Fruit fly (Drosophila melanogaster) whole organism, embryonic: ENCODE data around the gene Vti1b.

ENCODE experiments used
- ATbp ChIP-seq: fragments of 200-800 bp; sonication (Bioruptor generic); optimal IDR thresholded peaks from 2 replicates; lab custom pipeline; 2017; ENCODE audit warnings: missing biosample characterization, mild to moderate bottlenecking, missing genetic modification characterization, missing genetic modification reagents
- Abd-B ChIP-seq: fragments of 200-800 bp; sonication (Bioruptor generic); optimal IDR thresholded peaks from 2 replicates; lab custom pipeline; 2018; ENCODE audit warnings: missing biosample characterization, mild to moderate bottlenecking, missing genetic modification characterization, moderate library complexity
- CG10274 ChIP-seq: fragments of 200-800 bp; sonication (Bioruptor generic); optimal IDR thresholded peaks from 3 replicates; lab custom pipeline; 2017; ENCODE audit warnings: missing biosample characterization, mild to moderate bottlenecking, missing genetic modification characterization
- CG12104 ChIP-seq: fragments of 200-800 bp; sonication (Bioruptor generic); optimal IDR thresholded peaks from 3 replicates; lab custom pipeline; 2016; ENCODE audit warnings: missing biosample characterization, missing genetic modification characterization
- CG13424 ChIP-seq: fragments of 200-800 bp; sonication (Bioruptor generic); optimal IDR thresholded peaks from 2 replicates; lab custom pipeline; 2019; ENCODE audit warnings: missing biosample characterization, mild to moderate bottlenecking, missing genetic modification characterization, moderate library complexity
- CG13775 ChIP-seq: fragments of 200-800 bp; sonication (Bioruptor generic); optimal IDR thresholded peaks from 3 replicates; lab custom pipeline; 2017; ENCODE audit warnings: missing biosample characterization, mild to moderate bottlenecking, missing genetic modification characterization
- CG15011 ChIP-seq: fragments of 200-800 bp; sonication (Bioruptor generic); optimal IDR thresholded peaks from 3 replicates; lab custom pipeline; 2018; ENCODE audit warnings: missing biosample characterization, mild to moderate bottlenecking, missing genetic modification characterization
- CG15073 ChIP-seq: fragments of 200-800 bp; sonication (Bioruptor generic); optimal IDR thresholded peaks from 2 replicates; lab custom pipeline; 2016; ENCODE audit warnings: missing biosample characterization, missing genetic modification characterization
- CG15269 ChIP-seq: fragments of 200-800 bp; sonication (Bioruptor generic); optimal IDR thresholded peaks from 2 replicates; lab custom pipeline; 2018; ENCODE audit warnings: missing biosample characterization, mild to moderate bottlenecking, missing genetic modification characterization, moderate library complexity
- CG1603 ChIP-seq: fragments of 200-800 bp; sonication (Bioruptor generic); optimal IDR thresholded peaks from 2 replicates; lab custom pipeline; 2019; ENCODE audit warnings: missing biosample characterization, mild to moderate bottlenecking, missing genetic modification characterization, moderate library complexity
- CG17385 ChIP-seq: fragments of 200-800 bp; sonication (Bioruptor generic); optimal IDR thresholded peaks from 3 replicates; lab custom pipeline; 2018; ENCODE audit warnings: missing biosample characterization, mild to moderate bottlenecking, missing genetic modification characterization
- CG18619 ChIP-seq: fragments of 200-800 bp; sonication (Bioruptor generic); optimal IDR thresholded peaks from 3 replicates; lab custom pipeline; 2017; ENCODE audit warnings: missing biosample characterization, mild to moderate bottlenecking, missing genetic modification characterization
- CG2202 ChIP-seq: fragments of 200-800 bp; sonication (Bioruptor generic); optimal IDR thresholded peaks from 2 replicates; lab custom pipeline; 2018; ENCODE audit warnings: missing biosample characterization, mild to moderate bottlenecking, missing genetic modification characterization
- CG2678 ChIP-seq: fragments of 200-800 bp; sonication (Bioruptor generic); optimal IDR thresholded peaks from 3 replicates; lab custom pipeline; 2019; ENCODE audit warnings: missing biosample characterization, mild to moderate bottlenecking, missing genetic modification characterization, moderate library complexity
- CG31224 ChIP-seq: fragments of 200-800 bp; sonication (Bioruptor generic); IDR thresholded peaks from 2 replicates; pipeline ENCODE4 v1.3.6; 2022; ENCODE audit warnings: missing biosample characterization, missing genetic modification characterization
- CG3163 ChIP-seq: fragments of 200-800 bp; sonication (Bioruptor generic); optimal IDR thresholded peaks from 3 replicates; lab custom pipeline; 2016; ENCODE audit warnings: missing biosample characterization, missing genetic modification characterization
- CG3407 ChIP-seq: fragments of 200-800 bp; sonication (Bioruptor generic); optimal IDR thresholded peaks from 2 replicates; lab custom pipeline; 2018; ENCODE audit warnings: missing biosample characterization, mild to moderate bottlenecking, missing genetic modification characterization
- CG7786 ChIP-seq: fragments of 200-800 bp; sonication (Bioruptor generic); optimal IDR thresholded peaks from 2 replicates; lab custom pipeline; 2016; ENCODE audit warnings: missing biosample characterization, missing genetic modification characterization
- CG9609 ChIP-seq: fragments of 200-800 bp; sonication (Bioruptor generic); optimal IDR thresholded peaks from 3 replicates; lab custom pipeline; 2016; ENCODE audit warnings: missing biosample characterization, missing genetic modification characterization
- CoRest ChIP-seq: fragments of 200-800 bp; sonication (Bioruptor generic); optimal IDR thresholded peaks from 3 replicates; lab custom pipeline; 2018; ENCODE audit warnings: missing biosample characterization, mild to moderate bottlenecking, missing genetic modification characterization, moderate library complexity
- HLH4C ChIP-seq: fragments of 200-800 bp; sonication (Bioruptor generic); IDR thresholded peaks from 3 replicates; pipeline ENCODE4 v1.3.6; 2022; ENCODE audit warnings: missing biosample characterization, missing genetic modification characterization; ENCODE audit not compliant: partially characterized antibody
- Hey ChIP-seq: fragments of 200-800 bp; sonication (Bioruptor generic); optimal IDR thresholded peaks from 3 replicates; lab custom pipeline; 2018; ENCODE audit warnings: missing biosample characterization, mild to moderate bottlenecking, missing genetic modification characterization
- Hr78 ChIP-seq, 2 experiments: fragments of 200-800 bp in 1 of 2; fragments of >200 bp in 1 of 2; sonication (Bioruptor generic) in 1 of 2; optimal IDR thresholded peaks; 2 replicates each; lab custom pipeline; 2017 to 2019; ENCODE audit warnings: missing biosample characterization in 2 of 2, missing genetic modification characterization in 2 of 2, mild to moderate bottlenecking in 1 of 2, moderate library complexity in 1 of 2
- Lhr ChIP-seq: fragments of 200-800 bp; sonication (Bioruptor generic); optimal IDR thresholded peaks from 3 replicates; lab custom pipeline; 2017; ENCODE audit warnings: mild to moderate bottlenecking, missing biosample characterization, missing genetic modification reagents, missing genetic modification characterization
- Mes4 ChIP-seq: fragments of 200-800 bp; sonication (Bioruptor generic); optimal IDR thresholded peaks from 2 replicates; lab custom pipeline; 2016; ENCODE audit warnings: missing biosample characterization, missing genetic modification characterization
- PHDP ChIP-seq: fragments of 200-800 bp; sonication (Bioruptor generic); optimal IDR thresholded peaks from 3 replicates; lab custom pipeline; 2018; ENCODE audit warnings: missing biosample characterization, mild to moderate bottlenecking, missing genetic modification characterization, moderate library complexity
- Sox102F ChIP-seq: fragments of 200-800 bp; sonication (Bioruptor generic); optimal IDR thresholded peaks from 2 replicates; lab custom pipeline; 2018; ENCODE audit warnings: missing biosample characterization, mild to moderate bottlenecking, missing genetic modification characterization, moderate library complexity
- Spps ChIP-seq: fragments of 200-800 bp; sonication (Bioruptor generic); optimal IDR thresholded peaks from 2 replicates; lab custom pipeline; 2018; ENCODE audit warnings: missing biosample characterization, mild to moderate bottlenecking, missing genetic modification characterization
- Taf1 ChIP-seq: fragments of 200-800 bp; sonication (Bioruptor generic); IDR thresholded peaks from 2 replicates; pipeline ENCODE4 v1.3.6; 2022; ENCODE audit warnings: missing biosample characterization, missing genetic modification characterization
- Xrp1 ChIP-seq: fragments of 200-800 bp; sonication (Bioruptor generic); IDR thresholded peaks from 2 replicates; pipeline ENCODE4 v1.3.6; 2022; ENCODE audit warnings: missing biosample characterization, missing genetic modification characterization
- dmrt11E ChIP-seq: fragments of 200-800 bp; sonication (Bioruptor generic); optimal IDR thresholded peaks from 3 replicates; lab custom pipeline; 2018; ENCODE audit warnings: missing biosample characterization, mild to moderate bottlenecking, missing genetic modification characterization, moderate library complexity
- fd64A ChIP-seq: fragments of 200-800 bp; sonication (Bioruptor generic); optimal IDR thresholded peaks from 3 replicates; lab custom pipeline; 2018; ENCODE audit warnings: missing biosample characterization, mild to moderate bottlenecking, missing genetic modification characterization
- mam ChIP-seq: fragments of 200-800 bp; sonication (Bioruptor generic); optimal IDR thresholded peaks from 3 replicates; lab custom pipeline; 2016; ENCODE audit warnings: missing biosample characterization, missing genetic modification characterization
- mld ChIP-seq: fragments of 200-800 bp; sonication (Bioruptor generic); IDR thresholded peaks from 3 replicates; pipeline ENCODE4 v1.3.6; 2022; ENCODE audit warnings: missing biosample characterization, missing genetic modification characterization; ENCODE audit not compliant: partially characterized antibody
- otp ChIP-seq: fragments of 200-800 bp; sonication (Bioruptor generic); IDR thresholded peaks from 3 replicates; pipeline ENCODE4, ENCODE4 v1.3.6; 2022; ENCODE audit warnings: missing biosample characterization, missing genetic modification characterization
- psq ChIP-seq: fragments of 200-800 bp; sonication (Bioruptor generic); optimal IDR thresholded peaks from 2 replicates; lab custom pipeline; 2017; ENCODE audit warnings: missing biosample characterization, missing genetic modification characterization
- ranshi ChIP-seq: fragments of 200-800 bp; sonication (Bioruptor generic); IDR thresholded peaks from 2 replicates; pipeline ENCODE4 v1.3.6; 2022; ENCODE audit warnings: missing biosample characterization, missing genetic modification characterization
- rib ChIP-seq: fragments of 200-800 bp; sonication (Bioruptor generic); IDR thresholded peaks from 2 replicates; pipeline ENCODE4 v1.3.6; 2022; ENCODE audit warnings: missing biosample characterization, missing genetic modification characterization
- run ChIP-seq: fragments of 200-800 bp; sonication (Bioruptor generic); optimal IDR thresholded peaks from 3 replicates; lab custom pipeline; 2018; ENCODE audit warnings: missing biosample characterization, mild to moderate bottlenecking, missing genetic modification characterization
- sc ChIP-seq, 3 experiments: fragments of >200 bp in 2 of 3; fragments of 200-800 bp in 1 of 3; sonication (Bioruptor generic) in 1 of 3; optimal IDR thresholded peaks; 2 replicates in 2 of 3; 3 replicates in 1 of 3; lab custom pipeline; 2017; ENCODE audit warnings: mild to moderate bottlenecking in 1 of 3, missing biosample characterization in 1 of 3, missing genetic modification characterization in 1 of 3, missing genetic modification reagents in 1 of 3
- schlank ChIP-seq: fragments of 200-800 bp; sonication (Bioruptor generic); optimal IDR thresholded peaks from 2 replicates; lab custom pipeline; 2018; ENCODE audit warnings: missing biosample characterization, mild to moderate bottlenecking, missing genetic modification characterization
- scrt ChIP-seq: fragments of 200-800 bp; sonication (Bioruptor generic); optimal IDR thresholded peaks from 2 replicates; lab custom pipeline; 2018; ENCODE audit warnings: missing biosample characterization, mild to moderate bottlenecking, missing genetic modification characterization, moderate library complexity
- sug ChIP-seq: fragments of 200-800 bp; optimal IDR thresholded peaks from 2 replicates; lab custom pipeline; 2019; ENCODE audit warnings: missing biosample characterization, mild to moderate bottlenecking, missing genetic modification characterization, moderate library complexity
- wek ChIP-seq: fragments of 200-800 bp; sonication (Bioruptor generic); optimal IDR thresholded peaks from 3 replicates; lab custom pipeline; 2018; ENCODE audit warnings: missing biosample characterization, mild to moderate bottlenecking, missing genetic modification characterization, moderate library complexity

Gene Vti1b

DNA sequence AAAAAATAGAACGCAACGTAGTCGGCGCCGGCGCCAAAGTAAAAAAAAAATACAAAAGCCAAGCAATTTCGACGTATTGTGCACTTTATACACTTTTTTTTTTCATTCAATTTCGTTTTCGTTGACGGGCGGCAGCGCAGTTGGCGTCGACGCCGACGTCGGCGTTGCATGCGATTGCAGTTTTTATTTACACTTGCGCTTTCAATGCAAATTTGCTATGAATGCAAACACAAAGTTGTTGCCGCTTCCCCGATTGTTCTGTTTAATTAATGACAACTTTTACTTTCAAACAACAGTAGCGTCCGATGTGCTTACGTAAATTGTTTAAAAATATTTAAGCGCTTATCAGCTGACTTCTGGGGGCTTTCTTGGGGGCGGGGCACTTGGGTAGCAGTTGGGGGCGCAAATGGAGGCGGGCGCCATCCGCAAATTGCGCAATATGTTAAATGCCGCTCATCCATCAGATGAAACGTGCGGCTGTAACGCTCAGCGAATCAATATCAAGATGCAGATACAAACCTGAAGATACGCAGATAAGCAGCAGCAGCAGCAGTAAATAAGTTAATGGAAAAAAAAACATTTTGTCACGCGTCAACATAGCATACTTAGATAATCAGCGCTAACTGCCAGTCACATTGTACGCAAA is 41.5 kb downstream of the Vti1b start (continued):
- no peak for TF ChIP-seq sc (optimal IDR thresholded peaks at IDR 0.05; lab: Kevin White, UChicago)
- TF ChIP-seq sc (GFP tag; optimal IDR thresholded peaks at IDR 0.05; lab: Kevin White, UChicago), result peak; percentile 36
- peak; percentile 73 for TF ChIP-seq sug (tag; lab: Kevin White, UChicago)
- no peak for TF ChIP-seq mam (GFP tag; lab: Kevin White, UChicago)
- no peak for TF ChIP-seq scrt
- TF ChIP-seq CG9609 (GFP tag; lab: Kevin White, UChicago), result no peak
- peak; percentile 32 for TF ChIP-seq CG2202 (tag; lab: Kevin White, UChicago)
- no peak for TF ChIP-seq Abd-B (GFP tag; lab: Kevin White, UChicago)
- TF ChIP-seq fd64A (GFP tag; lab: Kevin White, UChicago), result peak; percentile 1
- TF ChIP-seq CG1603, result peak; percentile 40
- no peak for TF ChIP-seq CG15073
- TF ChIP-seq rib (GFP tag; lab: Robert Waterston, UW), result peak; percentile 26; the same call in 1 of the 2 replicates
- TF ChIP-seq ranshi (GFP tag; lab: Robert Waterston, UW), result no peak
- TF ChIP-seq, all 482 proteins: peak for 29

dm6 chr3R:18438827-18439717 is 42.3 kb downstream of the Vti1b start:
- TF ChIP-seq CG15269 (tag; lab: Kevin White, UChicago) (peak; percentile 73), run (tag; lab: Kevin White, UChicago) (no peak), mld (GFP tag; lab: Robert Waterston, UW) (no peak), Sox102F (GFP tag; lab: Kevin White, UChicago) (peak; percentile 33), Lhr (GFP tag; lab: Kevin White, UChicago) (peak; percentile 34), schlank (tag; lab: Kevin White, UChicago) (peak; percentile 48), CG13775 (GFP tag; lab: Kevin White, UChicago) (peak; percentile 13), scrt (peak; percentile 40), ATbp (GFP tag; lab: Kevin White, UChicago) (peak; percentile 79), CG7786 (GFP tag; lab: Kevin White, UChicago) (no peak), CG17385 (GFP tag; lab: Kevin White, UChicago) (peak; percentile 22), CG2678 (tag; lab: Kevin White, UChicago) (peak; percentile 81), Hr78 (GFP tag; optimal IDR thresholded peaks at IDR 0.05; lab: Kevin White, UChicago) (peak in 1 of 2 experiments; percentile 2), Taf1 (GFP tag; lab: Robert Waterston, UW) (peak; percentile 22; the same call in 1 of the 2 replicates), CoRest (tag; lab: Kevin White, UChicago) (peak; percentile 78), CG13424 (tag; lab: Kevin White, UChicago) (peak; percentile 44), CG3163 (GFP tag; lab: Kevin White, UChicago) (peak; percentile 47), CG15011 (GFP tag; lab: Kevin White, UChicago) (peak; percentile 29), Mes4 (peak; percentile 64), Spps (tag; lab: Kevin White, UChicago) (no peak), CG12104 (GFP tag; lab: Kevin White, UChicago) (peak; percentile 59), otp (GFP tag; lab: Robert Waterston, UW) (0 out of 3 replicates have a peak, but pooled peaks have one; percentile 7), CG10274 (GFP tag; lab: Kevin White, UChicago) (peak; percentile 12), PHDP (tag; lab: Kevin White, UChicago) (peak; percentile 63), HLH4C (GFP tag; lab: Robert Waterston, UW) (no peak), CG3407 (GFP tag; lab: Kevin White, UChicago) (peak; percentile 74), CG18619 (GFP tag; lab: Kevin White, UChicago) (peak; percentile 31), Xrp1 (GFP tag; lab: Robert Waterston, UW) (peak; percentile 70), Hey (tag; lab: Kevin White, UChicago) (peak; percentile 70), wek (GFP tag; lab: Kevin White, UChicago) (peak; percentile 70), CG31224 (GFP tag; lab: Robert Waterston, UW) (peak; percentile 42; the same call in 1 of the 2 replicates), dmrt11E (tag; lab: Kevin White, UChicago) (peak; percentile 34), psq (GFP tag; lab: Kevin White, UChicago) (peak; percentile 38)
